Fruit fly (Drosophila melanogaster): ENCODE data around the gene CG4080.

CG4080 gene

dm6 chr3L:9383345-9384075, 15.5 kb downstream of the CG4080 start, which contains the start of gene Hsp27 (continued):
- TF ChIP-seq CG9437 (GFP tag; optimal IDR thresholded peaks at IDR 0.05), result peak; percentile 92
- TF ChIP-seq dati (GFP tag; IDR thresholded peaks at IDR 0.05), result peak; percentile 96
- peak; percentile 98 for TF ChIP-seq gsb-n (tag; optimal IDR thresholded peaks at IDR 0.05)
- peak; percentile 92 for TF ChIP-seq GATAe (GFP tag; conservative IDR thresholded peaks at IDR 0.05)
- TF ChIP-seq Dek (tag; optimal IDR thresholded peaks at IDR 0.05), result peak; percentile 97
- peak; percentile 99 for TF ChIP-seq Awh (GFP tag; IDR thresholded peaks at IDR 0.05)
- TF ChIP-seq CG34224 (GFP tag; IDR thresholded peaks at IDR 0.05; ENCODE audit: partially characterized antibody), result peak; percentile 31; the same call in 1 of the 3 replicates
- peak; percentile 96 for TF ChIP-seq CG11723 (GFP tag; optimal IDR thresholded peaks at IDR 0.05)
- peak; percentile 91 for TF ChIP-seq CG17802 (tag; optimal IDR thresholded peaks at IDR 0.05)
- peak; percentile 97 for TF ChIP-seq slou (GFP tag; optimal IDR thresholded peaks at IDR 0.05)
- peak; percentile 98 for TF ChIP-seq CG4730 (GFP tag; IDR thresholded peaks at IDR 0.05)
- TF ChIP-seq CG30020 (tag; optimal IDR thresholded peaks at IDR 0.05), result peak; percentile 79
- peak; percentile 97 for TF ChIP-seq sens-2 (GFP tag; IDR thresholded peaks at IDR 0.05)
- peak; percentile 97 for TF ChIP-seq Dbx (GFP tag; IDR thresholded peaks at IDR 0.05)
- no peak for TF ChIP-seq Scr (GFP tag; IDR thresholded peaks at IDR 0.05; ENCODE audit: partially characterized antibody)
- peak; percentile 86 for TF ChIP-seq CG8944 (GFP tag; optimal IDR thresholded peaks at IDR 0.05)
- TF ChIP-seq CG7556 (GFP tag; optimal IDR thresholded peaks at IDR 0.05), result peak; percentile 98
- peak; percentile 99 for TF ChIP-seq CG10979 (tag; optimal IDR thresholded peaks at IDR 0.05)
- TF ChIP-seq cas (GFP tag; IDR thresholded peaks at IDR 0.05), result peak; percentile 95
- peak; percentile 62 for TF ChIP-seq CG4282 (GFP tag; optimal IDR thresholded peaks at IDR 0.05)
- peak; percentile 94 for TF ChIP-seq MTF-1 (GFP tag; optimal IDR thresholded peaks at IDR 0.05; ENCODE audit: borderline replicate concordance)
- TF ChIP-seq tna (GFP tag; IDR thresholded peaks at IDR 0.05; ENCODE audit: partially characterized antibody), result no peak
- TF ChIP-seq h (optimal IDR thresholded peaks at IDR 0.05), result no peak
- peak; percentile 95 for TF ChIP-seq Lim3 (GFP tag; IDR thresholded peaks at IDR 0.05)
- peak; percentile 96 for TF ChIP-seq ro (GFP tag; IDR thresholded peaks at IDR 0.05)
- TF ChIP-seq CG2712 (tag; optimal IDR thresholded peaks at IDR 0.05), result peak; percentile 99
- peak; percentile 92 for TF ChIP-seq TFAM (GFP tag; optimal IDR thresholded peaks at IDR 0.05)
- no peak for TF ChIP-seq exex (tag; optimal IDR thresholded peaks at IDR 0.05)
- peak; percentile 79 for TF ChIP-seq CG12744 (GFP tag; optimal IDR thresholded peaks at IDR 0.05)
- peak; percentile 56 for TF ChIP-seq Hey (tag; optimal IDR thresholded peaks at IDR 0.05)
- TF ChIP-seq NC2α (GFP tag; optimal IDR thresholded peaks at IDR 0.05), result peak; percentile 65
- TF ChIP-seq CG11695 (GFP tag; IDR thresholded peaks at IDR 0.05), result peak; percentile 99
- TF ChIP-seq gcm (GFP tag; optimal IDR thresholded peaks at IDR 0.05), result peak; percentile 97
- peak; percentile 60 for TF ChIP-seq luna (GFP tag; optimal IDR thresholded peaks at IDR 0.05)
- peak; percentile 93 for TF ChIP-seq NK7.1 (GFP tag; optimal IDR thresholded peaks at IDR 0.05)
- peak; percentile 90 for TF ChIP-seq Ets97D (GFP tag; optimal IDR thresholded peaks at IDR 0.05)
- TF ChIP-seq CG10267 (tag; optimal IDR thresholded peaks at IDR 0.05), result peak; percentile 94
- peak; percentile 96 for TF ChIP-seq so (GFP tag; IDR thresholded peaks at IDR 0.05)
- TF ChIP-seq Ada2b (GFP tag; IDR thresholded peaks at IDR 0.05), result peak; percentile 99
- peak; percentile 96 to 98 for TF ChIP-seq dpn (GFP tag; optimal IDR thresholded peaks at IDR 0.05)
- TF ChIP-seq CG13123 (GFP tag; optimal IDR thresholded peaks at IDR 0.05), result peak; percentile 95
- TF ChIP-seq CG14441 (GFP tag; IDR thresholded peaks at IDR 0.05), result peak; percentile 99
- peak; percentile 95 for TF ChIP-seq Mad (GFP tag; optimal IDR thresholded peaks at IDR 0.05)
- peak; percentile 22; the same call in 1 of the 2 replicates for TF ChIP-seq bbx (GFP tag; IDR thresholded peaks at IDR 0.05; ENCODE audit: partially characterized antibody)
- TF ChIP-seq CG11247 (GFP tag; IDR thresholded peaks at IDR 0.05), result peak; percentile 98
- TF ChIP-seq Doc2 (GFP tag; IDR thresholded peaks at IDR 0.05), result peak; percentile 93
- peak; percentile 99 for TF ChIP-seq nmo (GFP tag; optimal IDR thresholded peaks at IDR 0.05)
- peak; percentile 96 for TF ChIP-seq CG9727 (GFP tag; optimal IDR thresholded peaks at IDR 0.05)
- TF ChIP-seq ato (GFP tag; IDR thresholded peaks at IDR 0.05; ENCODE audit: partially characterized antibody), result no peak
- peak; percentile 99 for TF ChIP-seq ranshi (GFP tag; IDR thresholded peaks at IDR 0.05)

Measured in whole organism, embryonic.